Worm (Caenorhabditis elegans): ENCODE measurements around the gene knl-1.

ce11 chrIII:8240247-8240646, 10.2 kb upstream of the knl-1 start:
- TF ChIP-seq flt-1 (GFP tag; IDR thresholded peaks at IDR 0.05) (no peak), cog-1 (tag; optimal IDR thresholded peaks at IDR 0.05) (no peak)

All from whole organism, midembryonic.